Worm (Caenorhabditis elegans): ENCODE results near the gene lsm-3.

- TF ChIP-seq pha-2 (tag; optimal IDR thresholded peaks at IDR 0.05) (no peak), fkh-10 (GFP tag; optimal IDR thresholded peaks at IDR 0.05) (no peak), ceh-30 (tag; optimal IDR thresholded peaks at IDR 0.05) (no peak), hlh-30 (tag; optimal IDR thresholded peaks at IDR 0.05; ENCODE audit: insufficient read depth) (no peak), nhr-232 (tag; optimal IDR thresholded peaks at IDR 0.05) (no peak), pag-3 (tag; optimal IDR thresholded peaks at IDR 0.05; ENCODE audit: borderline replicate concordance) (no peak), rnt-1 (tag; optimal IDR thresholded peaks at IDR 0.05) (no peak), hlh-8 (tag; optimal IDR thresholded peaks at IDR 0.05) (no peak), nfya-1 (tag; optimal IDR thresholded peaks at IDR 0.05) (no peak), K09A11.1 (tag; optimal IDR thresholded peaks at IDR 0.05; ENCODE audit: insufficient read depth) (no peak)
Observed at ce11 chrIV:13392230-13392629, 5.2 kb downstream of the lsm-3 start.

All from whole organism, late embryonic.